Worm (Caenorhabditis elegans): ENCODE data around the gene wago-5.

DNA sequence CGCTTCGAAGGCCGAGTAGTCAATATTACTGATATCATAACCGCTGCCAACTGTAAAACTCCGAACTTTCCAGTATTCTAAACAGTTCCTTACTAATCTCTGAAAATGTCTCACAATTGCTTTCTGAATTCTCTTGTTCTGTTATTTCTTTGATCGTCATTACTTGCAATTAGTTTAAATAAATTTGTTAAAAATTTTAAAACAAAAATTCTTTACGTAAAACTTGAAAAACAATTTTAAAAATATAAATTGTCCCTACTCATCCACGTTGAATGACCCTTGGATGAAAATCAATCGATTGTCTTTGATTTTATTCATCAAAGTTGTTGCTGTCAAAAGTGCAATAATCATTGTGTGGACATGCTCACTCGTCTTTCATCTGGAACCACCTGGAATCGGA is 21.1 kb downstream of the wago-5 start, which contains the start of gene acdh-8:
- TF ChIP-seq hmbx-1 (tag; optimal IDR thresholded peaks at IDR 0.05) (no peak), ama-1 (optimal IDR thresholded peaks at IDR 0.05) (no peak), pes-1 (GFP tag; IDR thresholded peaks at IDR 0.05) (no peak), flt-1 (GFP tag; IDR thresholded peaks at IDR 0.05) (no peak), F13C5.2 (tag; optimal IDR thresholded peaks at IDR 0.05) (no peak), tbx-37 (GFP tag; conservative IDR thresholded peaks at IDR 0.05) (no peak), aly-1 (tag; optimal IDR thresholded peaks at IDR 0.05) (no peak), scrt-1 (GFP tag; IDR thresholded peaks at IDR 0.05) (no peak), ets-7 (tag; optimal IDR thresholded peaks at IDR 0.05) (no peak), hnd-1 (tag; optimal IDR thresholded peaks at IDR 0.05) (no peak)

All from whole organism, early embryonic.